Worm (Caenorhabditis elegans): Measurements from ENCODE around the gene ZC449.5.

ce11 chrX:5027923-5028592 lies 9.5 kb downstream of the ZC449.5 start:
- TF ChIP-seq him-1 (tag; optimal IDR thresholded peaks at IDR 0.05) (no peak), dao-5 (tag; optimal IDR thresholded peaks at IDR 0.05) (no peak), W03F9.2 (tag; optimal IDR thresholded peaks at IDR 0.05) (no peak)

All from whole organism, L4/young adult.